Worm (Caenorhabditis elegans) whole organism, L1 larva: Measurements from ENCODE around the gene K08B5.1.

ENCODE experiments used
- C04F5.9 ChIP-seq: sonication (generic microtip); optimal IDR thresholded peaks from 2 replicates; lab custom pipeline; 2016; ENCODE audit warnings: missing genetic modification characterization, missing compliant biosample characterization
- F16B12.6 ChIP-seq: fragments of 150-350 bp; optimal IDR thresholded peaks from 2 replicates; lab custom pipeline; 2014; ENCODE audit warnings: missing biosample characterization, missing genetic modification characterization
- aha-1 ChIP-seq: fragments of 150-350 bp; optimal IDR thresholded peaks from 2 replicates; lab custom pipeline; 2014; ENCODE audit warnings: missing biosample characterization, missing genetic modification characterization
- alr-1 ChIP-seq: fragments of 200-800 bp; sonication (Bioruptor generic); optimal IDR thresholded peaks from 2 replicates; lab custom pipeline; 2018; ENCODE audit warnings: borderline replicate concordance, mild to moderate bottlenecking, missing genetic modification characterization, missing compliant biosample characterization
- aly-2 ChIP-seq: fragments of 150-350 bp; optimal IDR thresholded peaks from 2 replicates; lab custom pipeline; 2014; ENCODE audit warnings: missing biosample characterization, missing genetic modification characterization
- ama-1 ChIP-seq: fragments of 150-350 bp; optimal IDR thresholded peaks from 2 replicates; lab custom pipeline; 2014
- blmp-1 ChIP-seq: fragments of 150-350 bp; optimal IDR thresholded peaks from 2 replicates; lab custom pipeline; 2014; ENCODE audit warnings: missing biosample characterization, missing genetic modification characterization
- ceh-63 ChIP-seq: fragments of 200-800 bp; sonication (Bioruptor generic); optimal IDR thresholded peaks from 2 replicates; lab custom pipeline; 2018; ENCODE audit warnings: mild to moderate bottlenecking, missing genetic modification characterization, missing compliant biosample characterization
- ceh-8 ChIP-seq: fragments of 200-800 bp; sonication (Bioruptor generic); optimal IDR thresholded peaks from 2 replicates; lab custom pipeline; 2018; ENCODE audit warnings: mild to moderate bottlenecking, missing genetic modification characterization, moderate library complexity, missing compliant biosample characterization
- ceh-82 ChIP-seq, 3 experiments: fragments of 150-350 bp in 1 of 3; sonication (generic microtip) in 2 of 3; optimal IDR thresholded peaks; 2 replicates each; lab custom pipeline; 2014 to 2017; ENCODE audit warnings: missing biosample characterization in 3 of 3, missing genetic modification characterization in 3 of 3
- ceh-88 ChIP-seq: fragments of 200-800 bp; sonication (Bioruptor generic); IDR thresholded peaks from 2 replicates; pipeline ENCODE4 v1.3.6; 2022; ENCODE audit warnings: missing genetic modification characterization, missing compliant biosample characterization
- ceh-90 ChIP-seq: sonication (generic microtip); optimal IDR thresholded peaks from 2 replicates; lab custom pipeline; 2016; ENCODE audit warnings: missing genetic modification characterization, missing compliant biosample characterization
- dpl-1 ChIP-seq, 3 experiments: fragments of 150-350 bp in 2 of 3; sonication (generic microtip) in 1 of 3; optimal IDR thresholded peaks; 2 replicates each; lab custom pipeline; 2014 to 2017; ENCODE audit warnings: missing biosample characterization in 3 of 3, missing genetic modification characterization in 3 of 3, missing genetic modification reagents in 3 of 3
- dsc-1 ChIP-seq: sonication (generic microtip); optimal IDR thresholded peaks from 2 replicates; lab custom pipeline; 2016; ENCODE audit warnings: mild to moderate bottlenecking, missing genetic modification characterization, missing compliant biosample characterization
- efl-3 ChIP-seq: fragments of 200-800 bp; sonication (Bioruptor generic); optimal IDR thresholded peaks from 2 replicates; lab custom pipeline; 2018; ENCODE audit warnings: mild to moderate bottlenecking, missing genetic modification characterization, missing compliant biosample characterization
- egl-27 ChIP-seq, 2 experiments: fragments of 150-350 bp in 1 of 2; sonication (generic microtip); optimal IDR thresholded peaks; 3 replicates each; lab custom pipeline; 2017 to 2018; ENCODE audit warnings: missing biosample characterization in 2 of 2, missing genetic modification characterization in 2 of 2, missing genetic modification reagents in 2 of 2
- elt-2 ChIP-seq: sonication (generic microtip); optimal IDR thresholded peaks from 2 replicates; lab custom pipeline; 2016; ENCODE audit warnings: missing genetic modification characterization, mild to moderate bottlenecking, inconsistent platforms, missing compliant biosample characterization, missing genetic modification reagents
- fkh-10 ChIP-seq: sonication (generic microtip); optimal IDR thresholded peaks from 2 replicates; lab custom pipeline; 2017; ENCODE audit warnings: missing biosample characterization, missing genetic modification reagents, missing genetic modification characterization
- fkh-8 ChIP-seq: sonication (generic microtip); optimal IDR thresholded peaks from 2 replicates; lab custom pipeline; 2016; ENCODE audit warnings: mild to moderate bottlenecking, missing genetic modification characterization, missing compliant biosample characterization
- fos-1 ChIP-seq: fragments of 150-350 bp; optimal IDR thresholded peaks from 2 replicates; lab custom pipeline; 2014; ENCODE audit warnings: missing biosample characterization, missing genetic modification characterization
- grh-1 ChIP-seq: fragments of 200-800 bp; sonication (Bioruptor generic); IDR thresholded peaks from 2 replicates; pipeline ENCODE4 v1.3.6; 2022; ENCODE audit warnings: missing genetic modification reagents, missing genetic modification characterization, missing compliant biosample characterization
- hlh-17 ChIP-seq: fragments of 200-800 bp; sonication (Bioruptor generic); optimal IDR thresholded peaks from 2 replicates; lab custom pipeline; 2018; ENCODE audit warnings: missing genetic modification characterization, mild to moderate bottlenecking, missing compliant biosample characterization, moderate library complexity, borderline replicate concordance
- hlh-4 ChIP-seq: sonication (generic microtip); optimal IDR thresholded peaks from 2 replicates; lab custom pipeline; 2016; ENCODE audit warnings: mild to moderate bottlenecking, missing genetic modification characterization, missing compliant biosample characterization
- irx-1 ChIP-seq: sonication (generic microtip); optimal IDR thresholded peaks from 2 replicates; lab custom pipeline; 2016; ENCODE audit warnings: missing genetic modification characterization, missing compliant biosample characterization
- lin-13 ChIP-seq: fragments of 150-350 bp; optimal IDR thresholded peaks from 2 replicates; lab custom pipeline; 2014; ENCODE audit warnings: missing biosample characterization, missing genetic modification reagents, missing genetic modification characterization
- lin-14 ChIP-seq: fragments of 200-800 bp; sonication (Bioruptor generic); optimal IDR thresholded peaks from 2 replicates; lab custom pipeline; 2018; ENCODE audit warnings: mild to moderate bottlenecking, missing genetic modification characterization, moderate library complexity, missing compliant biosample characterization
- lin-15B ChIP-seq: fragments of 150-350 bp; sonication (generic microtip); optimal IDR thresholded peaks from 3 replicates; lab custom pipeline; 2014; ENCODE audit warnings: missing biosample characterization, missing genetic modification characterization
- lin-35 ChIP-seq, 2 experiments: fragments of 150-350 bp; optimal IDR thresholded peaks; 2 replicates each; lab custom pipeline; 2014; ENCODE audit warnings: missing biosample characterization in 2 of 2, missing genetic modification characterization in 2 of 2, missing genetic modification reagents in 2 of 2
- lir-3 ChIP-seq: sonication (generic microtip); optimal IDR thresholded peaks from 2 replicates; lab custom pipeline; 2016; ENCODE audit warnings: mild to moderate bottlenecking, missing genetic modification characterization, moderate library complexity, missing compliant biosample characterization; ENCODE audit not compliant: poor library complexity
- lsy-2 ChIP-seq, 2 experiments: fragments of 150-350 bp; optimal IDR thresholded peaks; 2 replicates each; lab custom pipeline; 2014; ENCODE audit warnings: missing biosample characterization in 2 of 2, missing genetic modification characterization in 2 of 2
- mep-1 ChIP-seq: fragments of 150-350 bp; optimal IDR thresholded peaks from 2 replicates; lab custom pipeline; 2014; ENCODE audit warnings: missing biosample characterization, missing genetic modification characterization
- nhr-12 ChIP-seq: sonication (generic microtip); optimal IDR thresholded peaks from 2 replicates; lab custom pipeline; 2017; ENCODE audit warnings: missing biosample characterization, missing genetic modification characterization
- nhr-19 ChIP-seq: fragments of 200-800 bp; sonication (Bioruptor generic); conservative IDR thresholded peaks from 2 replicates; pipeline ENCODE4 v1.3.6; 2022; ENCODE audit warnings: missing genetic modification characterization, missing compliant biosample characterization
- nhr-237 ChIP-seq: fragments of 150-350 bp; optimal IDR thresholded peaks from 2 replicates; lab custom pipeline; 2014; ENCODE audit warnings: missing biosample characterization, missing genetic modification characterization
- nhr-71 ChIP-seq: sonication (generic microtip); optimal IDR thresholded peaks from 2 replicates; lab custom pipeline; 2016; ENCODE audit warnings: mild to moderate bottlenecking, missing genetic modification characterization, moderate library complexity, missing compliant biosample characterization
- nhr-76 ChIP-seq: sonication (generic microtip); optimal IDR thresholded peaks from 2 replicates; lab custom pipeline; 2017; ENCODE audit warnings: missing biosample characterization, missing genetic modification characterization
- nhr-77 ChIP-seq: fragments of 150-350 bp; optimal IDR thresholded peaks from 2 replicates; lab custom pipeline; 2014; ENCODE audit warnings: missing biosample characterization, missing genetic modification characterization
- nhr-84 ChIP-seq: sonication (generic microtip); optimal IDR thresholded peaks from 2 replicates; lab custom pipeline; 2017; ENCODE audit warnings: missing biosample characterization, missing genetic modification characterization
- nhr-90 ChIP-seq: sonication (generic microtip); optimal IDR thresholded peaks from 2 replicates; lab custom pipeline; 2016; ENCODE audit warnings: mild to moderate bottlenecking, missing genetic modification characterization, missing compliant biosample characterization; ENCODE audit not compliant: poor library complexity
- pax-3 ChIP-seq: fragments of 200-800 bp; sonication (Bioruptor generic); optimal IDR thresholded peaks from 2 replicates; lab custom pipeline; 2018; ENCODE audit warnings: mild to moderate bottlenecking, missing genetic modification characterization, moderate library complexity, missing compliant biosample characterization
- pqm-1 ChIP-seq: sonication (generic microtip); optimal IDR thresholded peaks from 3 replicates; lab custom pipeline; 2017; ENCODE audit warnings: missing biosample characterization, missing genetic modification characterization
- skn-1 ChIP-seq: fragments of 150-350 bp; optimal IDR thresholded peaks from 2 replicates; lab custom pipeline; 2014; ENCODE audit warnings: missing biosample characterization, missing genetic modification characterization
- snpc-4 ChIP-seq: fragments of 150-350 bp; optimal IDR thresholded peaks from 2 replicates; lab custom pipeline; 2014; ENCODE audit warnings: missing biosample characterization, missing genetic modification characterization
- snu-23 ChIP-seq: sonication (generic microtip); optimal IDR thresholded peaks from 2 replicates; lab custom pipeline; 2016; ENCODE audit warnings: missing genetic modification characterization, missing compliant biosample characterization
- sox-4 ChIP-seq: sonication (generic microtip); optimal IDR thresholded peaks from 2 replicates; lab custom pipeline; 2016; ENCODE audit warnings: missing genetic modification characterization, missing compliant biosample characterization
- sptf-1 ChIP-seq: fragments of 150-350 bp; optimal IDR thresholded peaks from 2 replicates; lab custom pipeline; 2014; ENCODE audit warnings: missing biosample characterization, missing genetic modification characterization
- tbx-2 ChIP-seq: sonication (generic microtip); optimal IDR thresholded peaks from 2 replicates; lab custom pipeline; 2016; ENCODE audit warnings: missing genetic modification characterization, missing compliant biosample characterization
- tlp-1 ChIP-seq: fragments of 150-350 bp; optimal IDR thresholded peaks from 2 replicates; lab custom pipeline; 2014; ENCODE audit warnings: missing biosample characterization, missing genetic modification characterization
- unc-130 ChIP-seq: fragments of 150-350 bp; optimal IDR thresholded peaks from 2 replicates; lab custom pipeline; 2017; ENCODE audit warnings: missing biosample characterization, missing genetic modification characterization, inconsistent platforms
- unc-62 ChIP-seq: fragments of 150-350 bp; optimal IDR thresholded peaks from 2 replicates; lab custom pipeline; 2014; ENCODE audit warnings: missing biosample characterization, missing genetic modification reagents, missing genetic modification characterization
- unc-86 ChIP-seq: sonication (generic microtip); optimal IDR thresholded peaks from 2 replicates; lab custom pipeline; 2016; ENCODE audit warnings: missing genetic modification characterization, missing compliant biosample characterization
- unc-98 ChIP-seq: fragments of 200-800 bp; sonication (Bioruptor generic); IDR thresholded peaks from 2 replicates; pipeline ENCODE4 v1.3.6; 2022; ENCODE audit warnings: missing genetic modification characterization, missing compliant biosample characterization
- xbp-1 ChIP-seq: sonication (generic microtip); optimal IDR thresholded peaks from 2 replicates; lab custom pipeline; 2016; ENCODE audit warnings: missing genetic modification characterization, missing compliant biosample characterization
- ztf-4 ChIP-seq: fragments of 150-350 bp; optimal IDR thresholded peaks from 2 replicates; lab custom pipeline; 2014; ENCODE audit warnings: missing biosample characterization, missing genetic modification characterization

Gene K08B5.1

ce11 chrX:16604566-16604965 is 46.3 kb downstream of the K08B5.1 start:
- TF ChIP-seq hlh-17 (no peak), sptf-1 (no peak), ceh-88 (no peak; the same call in 1 of the 2 replicates), irx-1 (no peak), elt-2 (tag; lab: Kevin White, UChicago) (peak; percentile 27), nhr-12 (no peak), aly-2 (tag; lab: Kevin White, UChicago) (no peak), skn-1 (tag; lab: Kevin White, UChicago) (no peak), nhr-76 (no peak), efl-3 (GFP tag; lab: Kevin White, UChicago) (no peak), lin-14 (GFP tag; lab: Kevin White, UChicago) (peak; percentile 64), ama-1 (lab: Kevin White, UChicago) (no peak), lin-15B (tag; lab: Kevin White, UChicago) (no peak), dsc-1 (tag; lab: Kevin White, UChicago) (peak; percentile 43), ceh-63 (GFP tag; lab: Kevin White, UChicago) (no peak), snpc-4 (tag; lab: Kevin White, UChicago) (no peak), egl-27 (tag; optimal IDR thresholded peaks at IDR 0.05; lab: Kevin White, UChicago) (no peak), unc-62 (GFP tag; lab: Kevin White, UChicago) (no peak), hlh-4 (no peak), snu-23 (GFP tag; lab: Kevin White, UChicago) (peak; percentile 75), pax-3 (tag; lab: Kevin White, UChicago) (no peak), lir-3 (tag; lab: Kevin White, UChicago) (peak; percentile 51), unc-86 (no peak), alr-1 (tag; lab: Kevin White, UChicago) (no peak), tlp-1 (tag; lab: Kevin White, UChicago) (no peak), ztf-4 (tag; lab: Kevin White, UChicago) (no peak), fkh-8 (no peak), sox-4 (tag; lab: Kevin White, UChicago) (no peak), dpl-1 (GFP tag; optimal IDR thresholded peaks at IDR 0.05; lab: Kevin White, UChicago) (peak in 1 of 3 experiments; percentile 13), aha-1 (no peak), fkh-10 (no peak), nhr-84 (tag; lab: Kevin White, UChicago) (no peak), unc-130 (no peak), ceh-82 (tag; optimal IDR thresholded peaks at IDR 0.05; lab: Kevin White, UChicago) (peak; percentile 20 to 51 (median 49)), nhr-19 (GFP tag; lab: Robert Waterston, UW) (peak; percentile 60), C04F5.9 (tag; lab: Kevin White, UChicago) (peak; percentile 25), blmp-1 (tag; lab: Kevin White, UChicago) (peak; percentile 15), lin-35 (GFP tag; optimal IDR thresholded peaks at IDR 0.05; lab: Kevin White, UChicago) (peak in 1 of 2 experiments; percentile 52), xbp-1 (tag; lab: Kevin White, UChicago) (peak; percentile 26), ceh-90 (tag; lab: Kevin White, UChicago) (no peak), pqm-1 (tag; lab: Kevin White, UChicago) (no peak), mep-1 (tag; lab: Kevin White, UChicago) (peak; percentile 72), grh-1 (GFP tag; lab: Robert Waterston, UW) (peak; percentile 33; the same call in 1 of the 2 replicates), tbx-2 (tag; lab: Kevin White, UChicago) (peak; percentile 22), F16B12.6 (tag; lab: Kevin White, UChicago) (no peak), nhr-77 (peak; percentile 19), unc-98 (GFP tag; lab: Robert Waterston, UW) (no peak), nhr-237 (no peak), ceh-8 (no peak), fos-1 (tag; lab: Kevin White, UChicago) (no peak), nhr-90 (tag; lab: Kevin White, UChicago) (peak; percentile 56), lsy-2 (tag; optimal IDR thresholded peaks at IDR 0.05; lab: Kevin White, UChicago) (peak; percentile 14 to 16), nhr-71 (tag; lab: Kevin White, UChicago) (peak; percentile 74), lin-13 (peak; percentile 14)
